Worm (Caenorhabditis elegans): Measurements from ENCODE around the gene clec-226.

Gene clec-226

DNA sequence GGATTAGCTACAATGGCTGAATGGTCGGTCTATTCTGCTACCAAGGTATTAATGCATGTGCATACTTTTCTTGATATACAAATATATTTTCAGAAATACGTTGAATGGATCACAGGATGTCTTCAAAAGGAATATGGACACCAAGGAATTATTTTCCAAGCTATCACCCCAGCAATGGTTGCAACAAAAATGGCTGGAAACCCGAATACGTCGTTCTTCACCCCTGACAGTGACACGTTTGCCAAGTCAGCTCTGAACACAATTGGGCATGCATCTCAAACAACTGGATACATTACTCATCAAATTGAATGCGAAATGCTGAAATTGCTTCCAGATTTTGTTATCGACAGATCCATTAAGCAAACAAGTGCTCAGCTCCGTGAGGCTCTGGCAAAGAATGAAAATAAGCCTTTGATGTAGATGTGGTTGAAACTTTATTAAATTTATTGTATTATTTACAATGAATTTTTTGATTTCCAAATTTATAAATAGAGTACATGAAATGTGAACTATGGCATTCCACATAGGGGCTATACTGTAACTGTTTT is 39.1 kb upstream of the clec-226 start (continued):
- TF ChIP-seq duxl-1 (tag; optimal IDR thresholded peaks at IDR 0.05; ENCODE audit: poor library complexity) (peak; percentile 65), sdz-12 (GFP tag; optimal IDR thresholded peaks at IDR 0.05) (peak; percentile 13), tra-1 (GFP tag; IDR thresholded peaks at IDR 0.05) (peak; percentile 9; the same call in 1 of the 2 replicates), pha-4 (GFP tag; IDR thresholded peaks at IDR 0.05) (peak; percentile 37), pha-4 (tag; optimal IDR thresholded peaks at IDR 0.05) (no peak), Y105C5A.15 (GFP tag; IDR thresholded peaks at IDR 0.05) (no peak), madf-5 (GFP tag; IDR thresholded peaks at IDR 0.05) (0 out of 4 replicates have a peak, but pooled peaks of 1 of the 2 experiments have one; percentile 52), tag-97 (GFP tag; IDR thresholded peaks at IDR 0.05) (no peak), nhr-25 (tag; optimal IDR thresholded peaks at IDR 0.05; ENCODE audit: borderline replicate concordance, insufficient read depth) (no peak), ZK337.2 (GFP tag; IDR thresholded peaks at IDR 0.05) (no peak), spr-3 (GFP tag; optimal IDR thresholded peaks at IDR 0.05) (peak; percentile 32), lin-1 (GFP tag; IDR thresholded peaks at IDR 0.05) (peak; percentile 51; the same call in 1 of the 2 replicates), spr-1 (tag; optimal IDR thresholded peaks at IDR 0.05) (no peak), nhr-11 (tag; optimal IDR thresholded peaks at IDR 0.05) (peak; percentile 11), zfp-3 (GFP tag; conservative IDR thresholded peaks at IDR 0.05) (peak; percentile 98), nhr-42 (GFP tag; IDR thresholded peaks at IDR 0.05) (peak; percentile 27; the same call in 1 of the 2 replicates), nhr-6 (tag; optimal IDR thresholded peaks at IDR 0.05) (no peak), hlh-30 (tag; optimal IDR thresholded peaks at IDR 0.05; ENCODE audit: insufficient read depth) (peak; percentile 4), hmg-1.1 (GFP tag; IDR thresholded peaks at IDR 0.05) (no peak; the same call in 1 of the 2 replicates), madf-9 (GFP tag; conservative IDR thresholded peaks at IDR 0.05) (peak; percentile 34; the same call in 1 of the 2 replicates), daf-19 (GFP tag; conservative IDR thresholded peaks at IDR 0.05) (no peak), set-16 (GFP tag; IDR thresholded peaks at IDR 0.05) (no peak), nhr-102 (tag; optimal IDR thresholded peaks at IDR 0.05) (peak; percentile 70), ctbp-1 (GFP tag; IDR thresholded peaks at IDR 0.05) (no peak; the same call in 1 of the 2 replicates), nhr-77 (tag; optimal IDR thresholded peaks at IDR 0.05) (peak; percentile 89), T26A8.4 (GFP tag; IDR thresholded peaks at IDR 0.05) (peak; percentile 90), ztf-7 (tag; optimal IDR thresholded peaks at IDR 0.05) (no peak), F44E2.7 (GFP tag; IDR thresholded peaks at IDR 0.05) (no peak), aha-1 (tag) (peak; percentile 91), snpc-4 (tag; optimal IDR thresholded peaks at IDR 0.05) (no peak), T20F7.1 (GFP tag; optimal IDR thresholded peaks at IDR 0.05) (peak; percentile 75), nhr-48 (tag; optimal IDR thresholded peaks at IDR 0.05) (no peak), unc-130 (GFP tag; optimal IDR thresholded peaks at IDR 0.05) (no peak), arid-1 (GFP tag; conservative IDR thresholded peaks at IDR 0.05) (peak; percentile 50; the same call in 1 of the 2 replicates)

DNA sequence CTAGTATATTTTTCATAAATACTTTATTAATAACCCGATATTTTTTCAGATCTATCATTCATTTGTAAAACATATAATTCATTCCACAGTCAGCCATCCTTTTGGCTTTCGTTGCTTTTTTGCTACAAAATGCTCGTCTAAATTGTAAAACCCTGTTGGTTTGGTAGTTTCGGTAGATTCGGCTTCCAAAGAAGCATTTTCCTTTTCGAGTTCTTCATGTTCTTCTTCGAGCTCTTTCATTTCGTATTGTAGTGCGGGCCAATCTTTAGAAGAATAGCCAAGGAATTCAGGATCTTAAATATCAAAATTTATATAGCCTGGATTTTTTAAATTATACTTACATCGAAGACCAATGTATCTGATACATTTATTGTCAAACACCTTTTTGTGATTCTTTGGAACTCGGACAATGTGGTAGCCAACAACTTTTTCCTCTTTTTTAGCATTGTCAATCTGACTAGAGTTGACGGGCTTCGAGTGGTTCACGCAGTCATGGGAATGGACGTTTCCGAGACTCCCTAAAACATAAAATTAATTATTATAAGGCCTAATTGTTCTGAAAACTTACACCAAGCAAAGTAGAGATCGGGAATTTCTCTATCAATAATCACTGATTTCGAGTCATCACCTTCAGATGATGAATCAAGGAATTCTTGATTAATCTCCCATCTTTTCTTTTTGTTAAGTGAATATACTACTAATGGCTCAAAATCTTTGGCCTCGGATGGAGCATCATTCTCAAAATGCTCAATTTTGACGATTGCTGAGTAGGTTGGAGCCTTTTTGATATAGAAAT is 38.5 kb upstream of the clec-226 start:
- TF ChIP-seq Y75B8A.6 (GFP tag; IDR thresholded peaks at IDR 0.05) (no peak), ctbp-1 (GFP tag; IDR thresholded peaks at IDR 0.05) (no peak), gei-8 (GFP tag; optimal IDR thresholded peaks at IDR 0.05) (no peak), mxl-2 (GFP tag; conservative IDR thresholded peaks at IDR 0.05) (no peak), lin-1 (GFP tag; IDR thresholded peaks at IDR 0.05) (0 out of 2 replicates have a peak, but pooled peaks have one; percentile 6), T26A8.4 (GFP tag; IDR thresholded peaks at IDR 0.05) (peak; percentile 7), snpc-1.2 (GFP tag; IDR thresholded peaks at IDR 0.05) (0 out of 2 replicates have a peak, but pooled peaks have one; percentile 6), F10B5.3 (tag; optimal IDR thresholded peaks at IDR 0.05) (no peak), aha-1 (tag) (peak; percentile 72), lsy-2 (tag; optimal IDR thresholded peaks at IDR 0.05) (no peak), fkh-10 (GFP tag; optimal IDR thresholded peaks at IDR 0.05) (no peak), F44E2.7 (GFP tag; IDR thresholded peaks at IDR 0.05) (no peak), dpl-1 (GFP tag; optimal IDR thresholded peaks at IDR 0.05) (no peak), hlh-30 (tag; optimal IDR thresholded peaks at IDR 0.05; ENCODE audit: insufficient read depth) (no peak), saeg-2 (GFP tag; IDR thresholded peaks at IDR 0.05) (no peak), lim-7 (GFP tag; IDR thresholded peaks at IDR 0.05) (no peak), tra-1 (GFP tag; IDR thresholded peaks at IDR 0.05) (no peak), daf-16 (GFP tag; optimal IDR thresholded peaks at IDR 0.05) (no peak), daf-16 (tag; optimal IDR thresholded peaks at IDR 0.05) (peak; percentile 3), ZK546.5 (tag; optimal IDR thresholded peaks at IDR 0.05) (no peak), Y48G9A.11 (GFP tag; IDR thresholded peaks at IDR 0.05) (0 out of 2 replicates have a peak, but pooled peaks have one; percentile 24)
